Fruit fly (Drosophila melanogaster): ENCODE measurements around the gene Mhcl.

The Mhcl gene

DNA sequence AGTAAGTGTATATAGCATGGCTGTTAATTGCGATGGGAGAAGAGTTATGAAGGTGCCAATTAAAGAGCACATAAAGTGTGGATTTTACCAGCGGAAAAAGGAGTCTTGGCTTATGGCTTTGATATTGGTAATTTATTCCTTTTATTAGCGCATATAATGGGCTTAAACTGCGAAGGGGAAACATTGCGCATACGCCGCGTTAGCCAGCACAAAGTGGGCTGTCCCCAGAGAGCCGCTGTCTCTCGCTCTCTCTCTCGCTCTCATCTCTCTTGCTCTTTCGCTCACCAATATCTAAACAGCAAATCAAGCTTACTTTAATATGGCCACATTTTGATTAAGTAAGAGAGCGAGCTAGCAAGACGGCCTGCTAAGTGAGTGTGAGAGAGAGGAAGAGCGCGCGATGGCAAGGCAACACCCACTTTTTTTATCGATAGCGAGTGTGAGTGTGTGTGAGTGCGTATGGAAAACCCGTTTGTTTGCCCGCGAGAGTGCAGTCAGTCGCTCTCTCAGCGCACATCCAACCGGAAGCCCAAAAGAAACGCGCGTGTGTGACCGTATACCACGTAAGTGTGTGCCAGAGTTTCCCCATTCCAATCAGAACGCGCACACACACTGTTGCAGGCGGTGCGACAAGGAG, 72.9 kb downstream of the Mhcl start, which contains the start of gene pnr (continued):
- TF ChIP-seq wek (GFP tag; optimal IDR thresholded peaks at IDR 0.05) (peak; percentile 19), CG1792 (GFP tag; optimal IDR thresholded peaks at IDR 0.05) (no peak), CrebB (tag; optimal IDR thresholded peaks at IDR 0.05) (peak; percentile 45), so (GFP tag; IDR thresholded peaks at IDR 0.05) (no peak; the same call in 2 of the 3 replicates), gro (GFP tag; optimal IDR thresholded peaks at IDR 0.05) (no peak), CG9932 (GFP tag; IDR thresholded peaks at IDR 0.05) (no peak), fd3F (GFP tag; optimal IDR thresholded peaks at IDR 0.05) (no peak), CG7271 (tag; optimal IDR thresholded peaks at IDR 0.05) (no peak), sr (GFP tag; IDR thresholded peaks at IDR 0.05) (peak; percentile 34; the same call in 1 of the 3 replicates), D19B (GFP tag; optimal IDR thresholded peaks at IDR 0.05) (no peak), YL-1 (GFP tag; optimal IDR thresholded peaks at IDR 0.05) (no peak), CG9817 (tag; optimal IDR thresholded peaks at IDR 0.05) (no peak), zf30C (GFP tag; optimal IDR thresholded peaks at IDR 0.05) (no peak), CG2129 (GFP tag; IDR thresholded peaks at IDR 0.05; ENCODE audit: partially characterized antibody) (no peak), bowl (GFP tag; IDR thresholded peaks at IDR 0.05) (no peak), aop (GFP tag; IDR thresholded peaks at IDR 0.05) (0 out of 2 replicates have a peak, but pooled peaks have one; percentile 35), CG6765 (GFP tag; optimal IDR thresholded peaks at IDR 0.05) (no peak), CG17829 (tag; optimal IDR thresholded peaks at IDR 0.05) (peak; percentile 23), scrt (GFP tag; optimal IDR thresholded peaks at IDR 0.05) (no peak), CG4617 (GFP tag; optimal IDR thresholded peaks at IDR 0.05; ENCODE audit: borderline replicate concordance) (no peak), Six4 (GFP tag; optimal IDR thresholded peaks at IDR 0.05) (no peak), crol (GFP tag; IDR thresholded peaks at IDR 0.05) (peak; percentile 21; the same call in 1 of the 2 replicates), mirr (GFP tag; optimal IDR thresholded peaks at IDR 0.05) (peak; percentile 57), CG10147 (GFP tag; optimal IDR thresholded peaks at IDR 0.05) (no peak), unc-4 (GFP tag; IDR thresholded peaks at IDR 0.05; ENCODE audit: partially characterized antibody) (peak; percentile 50), CG18599 (GFP tag; optimal IDR thresholded peaks at IDR 0.05) (no peak), amos (GFP tag; IDR thresholded peaks at IDR 0.05; ENCODE audit: partially characterized antibody) (no peak; the same call in 1 of the 2 replicates), Dll (GFP tag; IDR thresholded peaks at IDR 0.05; ENCODE audit: partially characterized antibody) (0 out of 4 replicates have a peak, but pooled peaks have one; percentile 32), ham (GFP tag; IDR thresholded peaks at IDR 0.05) (no peak), bab2 (GFP tag; optimal IDR thresholded peaks at IDR 0.05) (no peak), CG15601 (tag; optimal IDR thresholded peaks at IDR 0.05) (peak; percentile 11), Hey (tag; optimal IDR thresholded peaks at IDR 0.05) (peak; percentile 42), Nf-YB (GFP tag; optimal IDR thresholded peaks at IDR 0.05) (peak; percentile 99), CG2202 (tag; optimal IDR thresholded peaks at IDR 0.05) (no peak), exex (tag; optimal IDR thresholded peaks at IDR 0.05) (peak; percentile 35), Oli (tag; optimal IDR thresholded peaks at IDR 0.05) (no peak), croc (GFP tag; conservative IDR thresholded peaks at IDR 0.05) (no peak), kay (GFP tag; optimal IDR thresholded peaks at IDR 0.05) (no peak), GATAe (GFP tag; conservative IDR thresholded peaks at IDR 0.05) (peak; percentile 99), Optix (GFP tag; IDR thresholded peaks at IDR 0.05) (no peak), CG5245 (GFP tag; optimal IDR thresholded peaks at IDR 0.05) (no peak), Doc2 (GFP tag; IDR thresholded peaks at IDR 0.05) (no peak), CG34224 (GFP tag; IDR thresholded peaks at IDR 0.05; ENCODE audit: partially characterized antibody) (peak; percentile 54; the same call in 2 of the 3 replicates), abd-A (tag; optimal IDR thresholded peaks at IDR 0.05) (peak; percentile 97), Gug (GFP tag; IDR thresholded peaks at IDR 0.05) (no peak), fru (optimal IDR thresholded peaks at IDR 0.05) (no peak), CG4820 (GFP tag; optimal IDR thresholded peaks at IDR 0.05) (no peak), CG4360 (GFP tag; IDR thresholded peaks at IDR 0.05) (peak; percentile 67), ase (GFP tag; IDR thresholded peaks at IDR 0.05) (0 out of 3 replicates have a peak, but pooled peaks have one; percentile 10), CG4707 (GFP tag; optimal IDR thresholded peaks at IDR 0.05) (no peak)
